Worm (Caenorhabditis elegans) whole organism, L1 larva: ENCODE data around the gene gstk-1.
A peak's percentile ranks its signal among the peaks of the same experiment; 100 is the strongest.

Experiments
- C04F5.9 ChIP-seq: sonication (generic microtip); optimal IDR thresholded peaks from 2 replicates; lab custom pipeline; 2016; ENCODE audit warnings: missing genetic modification characterization, missing compliant biosample characterization
- C16A3.4 ChIP-seq: fragments of 150-350 bp; optimal IDR thresholded peaks from 2 replicates; lab custom pipeline; 2014; ENCODE audit warnings: missing biosample characterization, missing genetic modification characterization
- F16B12.6 ChIP-seq: fragments of 150-350 bp; optimal IDR thresholded peaks from 2 replicates; lab custom pipeline; 2014; ENCODE audit warnings: missing biosample characterization, missing genetic modification characterization
- Y116A8C.19 ChIP-seq: sonication (generic microtip); optimal IDR thresholded peaks from 2 replicates; lab custom pipeline; 2016; ENCODE audit warnings: missing compliant biosample characterization, missing genetic modification characterization, borderline replicate concordance
- aly-2 ChIP-seq: fragments of 150-350 bp; optimal IDR thresholded peaks from 2 replicates; lab custom pipeline; 2014; ENCODE audit warnings: missing biosample characterization, missing genetic modification characterization
- ama-1 ChIP-seq: fragments of 150-350 bp; optimal IDR thresholded peaks from 2 replicates; lab custom pipeline; 2014
- blmp-1 ChIP-seq: fragments of 150-350 bp; optimal IDR thresholded peaks from 2 replicates; lab custom pipeline; 2014; ENCODE audit warnings: missing biosample characterization, missing genetic modification characterization
- ceh-90 ChIP-seq: sonication (generic microtip); optimal IDR thresholded peaks from 2 replicates; lab custom pipeline; 2016; ENCODE audit warnings: missing genetic modification characterization, missing compliant biosample characterization
- dpl-1 ChIP-seq, 3 experiments: fragments of 150-350 bp in 2 of 3; sonication (generic microtip) in 1 of 3; optimal IDR thresholded peaks; 2 replicates each; lab custom pipeline; 2014 to 2017; ENCODE audit warnings: missing biosample characterization in 3 of 3, missing genetic modification characterization in 3 of 3, missing genetic modification reagents in 3 of 3
- dsc-1 ChIP-seq: sonication (generic microtip); optimal IDR thresholded peaks from 2 replicates; lab custom pipeline; 2016; ENCODE audit warnings: mild to moderate bottlenecking, missing genetic modification characterization, missing compliant biosample characterization
- efl-1 ChIP-seq, 4 experiments: fragments of 150-350 bp; optimal IDR thresholded peaks in 3 of 4; peaks in 1 of 4; 1 replicate in 1 of 4; 2 replicates in 3 of 4; lab custom pipeline; 2014; ENCODE audit warnings: missing biosample characterization in 2 of 4, missing genetic modification characterization in 2 of 4, missing genetic modification reagents in 2 of 4
- efl-3 ChIP-seq: fragments of 200-800 bp; sonication (Bioruptor generic); optimal IDR thresholded peaks from 2 replicates; lab custom pipeline; 2018; ENCODE audit warnings: mild to moderate bottlenecking, missing genetic modification characterization, missing compliant biosample characterization
- elt-2 ChIP-seq: sonication (generic microtip); optimal IDR thresholded peaks from 2 replicates; lab custom pipeline; 2016; ENCODE audit warnings: missing genetic modification characterization, mild to moderate bottlenecking, inconsistent platforms, missing compliant biosample characterization, missing genetic modification reagents
- elt-3 ChIP-seq, 6 experiments: fragments of 150-350 bp in 1 of 6; sonication (generic microtip); optimal IDR thresholded peaks; 2 replicates each; lab custom pipeline; 2017 to 2018; ENCODE audit warnings: missing biosample characterization in 6 of 6, missing genetic modification characterization in 6 of 6, inconsistent platforms in 1 of 6
- fkh-8 ChIP-seq: sonication (generic microtip); optimal IDR thresholded peaks from 2 replicates; lab custom pipeline; 2016; ENCODE audit warnings: mild to moderate bottlenecking, missing genetic modification characterization, missing compliant biosample characterization
- fos-1 ChIP-seq: fragments of 150-350 bp; optimal IDR thresholded peaks from 2 replicates; lab custom pipeline; 2014; ENCODE audit warnings: missing biosample characterization, missing genetic modification characterization
- isw-1 ChIP-seq: fragments of 200-800 bp; sonication (Bioruptor generic); IDR thresholded peaks from 2 replicates; pipeline ENCODE4 v1.3.6; 2022; ENCODE audit warnings: missing genetic modification characterization, missing compliant biosample characterization
- jun-1 ChIP-seq: fragments of 150-350 bp; optimal IDR thresholded peaks from 2 replicates; lab custom pipeline; 2014; ENCODE audit warnings: missing biosample characterization, missing genetic modification reagents, missing genetic modification characterization
- lin-13 ChIP-seq: fragments of 150-350 bp; optimal IDR thresholded peaks from 2 replicates; lab custom pipeline; 2014; ENCODE audit warnings: missing biosample characterization, missing genetic modification reagents, missing genetic modification characterization
- lin-14 ChIP-seq: fragments of 200-800 bp; sonication (Bioruptor generic); optimal IDR thresholded peaks from 2 replicates; lab custom pipeline; 2018; ENCODE audit warnings: mild to moderate bottlenecking, missing genetic modification characterization, moderate library complexity, missing compliant biosample characterization
- lir-3 ChIP-seq: sonication (generic microtip); optimal IDR thresholded peaks from 2 replicates; lab custom pipeline; 2016; ENCODE audit warnings: mild to moderate bottlenecking, missing genetic modification characterization, moderate library complexity, missing compliant biosample characterization; ENCODE audit not compliant: poor library complexity
- lsy-2 ChIP-seq, 2 experiments: fragments of 150-350 bp; optimal IDR thresholded peaks; 2 replicates each; lab custom pipeline; 2014; ENCODE audit warnings: missing biosample characterization in 2 of 2, missing genetic modification characterization in 2 of 2
- mdl-1 ChIP-seq, 2 experiments: fragments of 150-350 bp; optimal IDR thresholded peaks; 2 replicates each; lab custom pipeline; 2014 to 2017; ENCODE audit warnings: missing biosample characterization in 2 of 2, missing genetic modification characterization in 2 of 2, inconsistent platforms in 1 of 2
- mef-2 ChIP-seq: fragments of 150-350 bp; optimal IDR thresholded peaks from 2 replicates; lab custom pipeline; 2014; ENCODE audit warnings: missing biosample characterization, missing genetic modification characterization
- mep-1 ChIP-seq: fragments of 150-350 bp; optimal IDR thresholded peaks from 2 replicates; lab custom pipeline; 2014; ENCODE audit warnings: missing biosample characterization, missing genetic modification characterization
- nhr-19 ChIP-seq: fragments of 200-800 bp; sonication (Bioruptor generic); conservative IDR thresholded peaks from 2 replicates; pipeline ENCODE4 v1.3.6; 2022; ENCODE audit warnings: missing genetic modification characterization, missing compliant biosample characterization
- nhr-20 ChIP-seq: sonication (generic microtip); optimal IDR thresholded peaks from 2 replicates; lab custom pipeline; 2016; ENCODE audit warnings: mild to moderate bottlenecking, missing genetic modification characterization, missing compliant biosample characterization
- nhr-237 ChIP-seq: fragments of 150-350 bp; optimal IDR thresholded peaks from 2 replicates; lab custom pipeline; 2014; ENCODE audit warnings: missing biosample characterization, missing genetic modification characterization
- nhr-28 ChIP-seq: fragments of 150-350 bp; optimal IDR thresholded peaks from 2 replicates; lab custom pipeline; 2014; ENCODE audit warnings: missing biosample characterization, missing genetic modification characterization
- nhr-47 ChIP-seq: sonication (generic microtip); optimal IDR thresholded peaks from 2 replicates; lab custom pipeline; 2016; ENCODE audit warnings: mild to moderate bottlenecking, missing genetic modification characterization, moderate library complexity, missing compliant biosample characterization
- nhr-76 ChIP-seq: sonication (generic microtip); optimal IDR thresholded peaks from 2 replicates; lab custom pipeline; 2017; ENCODE audit warnings: missing biosample characterization, missing genetic modification characterization
- nhr-77 ChIP-seq: fragments of 150-350 bp; optimal IDR thresholded peaks from 2 replicates; lab custom pipeline; 2014; ENCODE audit warnings: missing biosample characterization, missing genetic modification characterization
- nhr-85 ChIP-seq: sonication (generic microtip); peaks from one replicate; lab custom pipeline; 2016; ENCODE audit warnings: missing genetic modification characterization, inconsistent platforms, missing compliant biosample characterization
- nhr-90 ChIP-seq: sonication (generic microtip); optimal IDR thresholded peaks from 2 replicates; lab custom pipeline; 2016; ENCODE audit warnings: mild to moderate bottlenecking, missing genetic modification characterization, missing compliant biosample characterization; ENCODE audit not compliant: poor library complexity
- pax-3 ChIP-seq: fragments of 200-800 bp; sonication (Bioruptor generic); optimal IDR thresholded peaks from 2 replicates; lab custom pipeline; 2018; ENCODE audit warnings: mild to moderate bottlenecking, missing genetic modification characterization, moderate library complexity, missing compliant biosample characterization
- rnt-1 ChIP-seq: sonication (generic microtip); optimal IDR thresholded peaks from 2 replicates; lab custom pipeline; 2016; ENCODE audit warnings: mild to moderate bottlenecking, missing genetic modification characterization, moderate library complexity, missing compliant biosample characterization
- skn-1 ChIP-seq: fragments of 150-350 bp; optimal IDR thresholded peaks from 2 replicates; lab custom pipeline; 2014; ENCODE audit warnings: missing biosample characterization, missing genetic modification characterization
- snpc-4 ChIP-seq: fragments of 150-350 bp; optimal IDR thresholded peaks from 2 replicates; lab custom pipeline; 2014; ENCODE audit warnings: missing biosample characterization, missing genetic modification characterization
- sup-37 ChIP-seq: fragments of 200-800 bp; sonication (Bioruptor generic); optimal IDR thresholded peaks from 2 replicates; lab custom pipeline; 2018; ENCODE audit warnings: mild to moderate bottlenecking, missing genetic modification characterization, missing compliant biosample characterization
- swsn-7 ChIP-seq: sonication (generic microtip); optimal IDR thresholded peaks from 2 replicates; lab custom pipeline; 2016; ENCODE audit warnings: missing genetic modification characterization, missing compliant biosample characterization
- tlp-1 ChIP-seq: fragments of 150-350 bp; optimal IDR thresholded peaks from 2 replicates; lab custom pipeline; 2014; ENCODE audit warnings: missing biosample characterization, missing genetic modification characterization
- unc-130 ChIP-seq: fragments of 150-350 bp; optimal IDR thresholded peaks from 2 replicates; lab custom pipeline; 2017; ENCODE audit warnings: missing biosample characterization, missing genetic modification characterization, inconsistent platforms
- unc-86 ChIP-seq: sonication (generic microtip); optimal IDR thresholded peaks from 2 replicates; lab custom pipeline; 2016; ENCODE audit warnings: missing genetic modification characterization, missing compliant biosample characterization
- unc-98 ChIP-seq: fragments of 200-800 bp; sonication (Bioruptor generic); IDR thresholded peaks from 2 replicates; pipeline ENCODE4 v1.3.6; 2022; ENCODE audit warnings: missing genetic modification characterization, missing compliant biosample characterization
- vab-15 ChIP-seq: sonication (generic microtip); optimal IDR thresholded peaks from 2 replicates; lab custom pipeline; 2017; ENCODE audit warnings: missing genotype, mild to moderate bottlenecking, missing genetic modification characterization, missing compliant biosample characterization
- zip-4 ChIP-seq: fragments of 200-800 bp; sonication (Bioruptor generic); optimal IDR thresholded peaks from 2 replicates; lab custom pipeline; 2018; ENCODE audit warnings: mild to moderate bottlenecking, missing genetic modification characterization, moderate library complexity, missing compliant biosample characterization
- ztf-11 ChIP-seq, 2 experiments: sonication (generic microtip); optimal IDR thresholded peaks; 2 replicates each; lab custom pipeline; 2016 to 2017; ENCODE audit warnings: missing genetic modification characterization in 2 of 2, missing biosample characterization in 1 of 2, missing compliant biosample characterization in 1 of 2
- ztf-4 ChIP-seq: fragments of 150-350 bp; optimal IDR thresholded peaks from 2 replicates; lab custom pipeline; 2014; ENCODE audit warnings: missing biosample characterization, missing genetic modification characterization

The gstk-1 gene

DNA sequence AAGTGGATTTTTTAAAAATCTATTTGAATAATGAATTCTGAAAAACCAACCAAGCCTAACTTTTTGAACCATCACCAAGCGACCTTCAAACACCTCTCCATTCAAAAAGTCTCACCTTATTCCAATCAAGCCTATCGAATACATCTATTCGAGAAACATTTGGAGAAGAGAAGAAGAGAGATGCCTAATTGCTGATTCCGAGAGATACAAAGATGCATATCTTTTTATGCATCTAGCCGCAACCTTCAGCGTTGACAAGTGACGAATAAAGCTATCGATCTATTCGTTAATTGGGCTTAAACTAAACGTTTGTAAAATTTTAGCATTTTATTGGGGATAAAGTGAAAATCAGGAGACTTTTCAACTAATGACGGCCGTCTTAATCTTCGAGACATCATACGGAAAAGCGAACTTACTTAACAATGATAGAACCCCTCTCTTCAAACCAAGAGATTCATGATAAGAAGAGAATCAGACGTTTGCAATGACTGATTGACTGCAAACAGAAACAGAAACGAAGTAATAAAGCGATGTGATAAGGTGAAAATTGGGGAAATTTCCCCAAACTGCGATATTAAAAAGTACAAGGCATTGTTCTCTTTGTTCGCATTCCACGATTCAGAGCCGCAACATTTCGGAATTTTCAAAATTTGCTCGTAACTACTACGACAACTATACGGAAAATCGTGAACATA, 11.4 kb upstream of the gstk-1 start:
- no peak for TF ChIP-seq zip-4
- no peak for TF ChIP-seq nhr-47 (tag; lab: Kevin White, UChicago)
- no peak for TF ChIP-seq tlp-1 (tag; lab: Kevin White, UChicago)
- no peak for TF ChIP-seq unc-130 (tag; lab: Kevin White, UChicago)
- peak; percentile 48 for TF ChIP-seq mep-1 (tag; lab: Kevin White, UChicago)
- no peak for TF ChIP-seq dsc-1 (tag; lab: Kevin White, UChicago)
- peak; percentile 83 for TF ChIP-seq nhr-85
- TF ChIP-seq elt-3 (tag; optimal IDR thresholded peaks at IDR 0.05; lab: Kevin White, UChicago): peak in 1 of 6 experiments; percentile 24
- peak; percentile 50 for TF ChIP-seq lin-14 (GFP tag; lab: Kevin White, UChicago)
- no peak for TF ChIP-seq skn-1
- peak; percentile 56 for TF ChIP-seq blmp-1 (tag; lab: Kevin White, UChicago)
- TF ChIP-seq sup-37: no peak
- TF ChIP-seq unc-86 (tag; lab: Kevin White, UChicago): no peak
- TF ChIP-seq elt-2 (tag; lab: Kevin White, UChicago): no peak
- TF ChIP-seq ceh-90 (tag; lab: Kevin White, UChicago): no peak
- no peak for TF ChIP-seq ama-1 (lab: Kevin White, UChicago)
- no peak for TF ChIP-seq nhr-90 (tag; lab: Kevin White, UChicago)
- TF ChIP-seq unc-98 (GFP tag; lab: Robert Waterston, UW): no peak
- TF ChIP-seq Y116A8C.19 (tag; lab: Kevin White, UChicago): no peak
- peak; percentile 49 for TF ChIP-seq rnt-1
- no peak for TF ChIP-seq nhr-28 (tag; lab: Kevin White, UChicago)

DNA sequence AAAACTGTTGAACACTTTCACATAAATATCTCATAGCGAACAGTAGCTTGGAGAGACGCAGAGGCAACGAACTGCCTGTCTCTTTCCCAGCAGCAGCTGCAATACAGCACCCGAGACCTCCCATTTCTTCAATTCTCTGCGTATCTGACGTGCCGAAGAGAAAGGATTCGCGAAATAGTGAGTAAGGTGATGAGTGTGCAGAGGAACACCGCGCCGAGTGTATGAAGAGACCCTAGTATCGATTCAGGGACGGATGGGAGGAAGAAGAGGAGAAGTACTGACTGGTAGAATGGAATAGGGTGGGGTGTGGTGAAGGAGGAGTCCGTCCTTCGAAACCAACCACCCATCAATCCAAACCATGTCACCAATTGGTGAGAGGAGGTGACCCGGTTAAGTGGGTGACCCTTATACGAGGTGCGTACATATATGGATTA, 10.4 kb upstream of the gstk-1 start:
- peak; percentile 40 to 53 (median 50) for TF ChIP-seq dpl-1 (GFP tag; optimal IDR thresholded peaks at IDR 0.05; lab: Kevin White, UChicago)
- peak; percentile 64 for TF ChIP-seq jun-1
- peak; percentile 60 for TF ChIP-seq nhr-47 (tag; lab: Kevin White, UChicago)
- TF ChIP-seq lin-13 (GFP tag; lab: Kevin White, UChicago): peak; percentile 29
- peak; percentile 49 for TF ChIP-seq nhr-237 (tag; lab: Kevin White, UChicago)
- TF ChIP-seq snpc-4 (tag; lab: Kevin White, UChicago): no peak
- peak; percentile 19 for TF ChIP-seq F16B12.6
- TF ChIP-seq ama-1 (lab: Kevin White, UChicago): peak; percentile 82
- peak; percentile 94 for TF ChIP-seq nhr-20 (tag; lab: Kevin White, UChicago)
- peak; percentile 68 for TF ChIP-seq ztf-4
- TF ChIP-seq nhr-76 (tag; lab: Kevin White, UChicago): no peak
- peak; percentile 90 for TF ChIP-seq nhr-85
- TF ChIP-seq aly-2 (tag; lab: Kevin White, UChicago): no peak
- TF ChIP-seq elt-2 (tag; lab: Kevin White, UChicago): peak; percentile 11
- peak; percentile 70 for TF ChIP-seq swsn-7 (tag; lab: Kevin White, UChicago)
- peak; percentile 70 to 82 for TF ChIP-seq lsy-2 (tag; optimal IDR thresholded peaks at IDR 0.05; lab: Kevin White, UChicago)
- TF ChIP-seq unc-86 (tag; lab: Kevin White, UChicago): peak; percentile 52
- TF ChIP-seq skn-1: peak; percentile 56
- TF ChIP-seq C16A3.4 (tag; lab: Kevin White, UChicago): peak; percentile 15
- TF ChIP-seq fkh-8 (tag; lab: Kevin White, UChicago): peak; percentile 23
- peak; percentile 70 to 76 for TF ChIP-seq efl-1 (optimal IDR thresholded peaks at IDR 0.05; lab: Kevin White, UChicago)
- TF ChIP-seq efl-1 (GFP tag; optimal IDR thresholded peaks at IDR 0.05 in 1 of 2; lab: Kevin White, UChicago): peak; percentile 9 to 86
- peak; percentile 97 for TF ChIP-seq lin-14 (GFP tag; lab: Kevin White, UChicago)
- peak; percentile 50 for TF ChIP-seq nhr-90 (tag; lab: Kevin White, UChicago)
- TF ChIP-seq ztf-11 (tag; optimal IDR thresholded peaks at IDR 0.05; lab: Kevin White, UChicago): peak in 1 of 2 experiments; percentile 73
- peak; percentile 60 for TF ChIP-seq nhr-19 (GFP tag; lab: Robert Waterston, UW)
- no peak for TF ChIP-seq C04F5.9
- peak; percentile 6; the same call in 1 of the 2 replicates for TF ChIP-seq isw-1 (GFP tag; lab: Robert Waterston, UW)
- TF ChIP-seq tlp-1 (tag; lab: Kevin White, UChicago): no peak
- TF ChIP-seq lir-3 (tag; lab: Kevin White, UChicago): peak; percentile 40
- no peak for TF ChIP-seq zip-4
- peak; percentile 65 for TF ChIP-seq vab-15
- TF ChIP-seq mef-2 (tag; lab: Kevin White, UChicago): no peak
- peak; percentile 59 for TF ChIP-seq nhr-77 (tag; lab: Kevin White, UChicago)
- TF ChIP-seq fos-1 (tag; lab: Kevin White, UChicago): peak; percentile 53
- TF ChIP-seq pax-3 (tag; lab: Kevin White, UChicago): peak; percentile 34
- TF ChIP-seq efl-3 (GFP tag; lab: Kevin White, UChicago): no peak
- TF ChIP-seq mdl-1 (tag; optimal IDR thresholded peaks at IDR 0.05; lab: Kevin White, UChicago): peak in 1 of 2 experiments; percentile 75
